Fruit fly (Drosophila melanogaster) whole organism, embryonic: ENCODE data around the gene Syx8.

Experiments used
- B-H2 ChIP-seq: fragments of 200-800 bp; sonication (Bioruptor generic); optimal IDR thresholded peaks from 2 replicates; lab custom pipeline; 2018; ENCODE audit warnings: missing biosample characterization, mild to moderate bottlenecking, missing genetic modification characterization
- CG14710 ChIP-seq: fragments of 200-800 bp; sonication (Bioruptor generic); optimal IDR thresholded peaks from 3 replicates; lab custom pipeline; 2019; ENCODE audit warnings: missing biosample characterization, mild to moderate bottlenecking, missing genetic modification characterization, moderate library complexity
- CG15696 ChIP-seq: fragments of 200-800 bp; sonication (Bioruptor generic); optimal IDR thresholded peaks from 2 replicates; lab custom pipeline; 2019; ENCODE audit warnings: missing biosample characterization, mild to moderate bottlenecking, missing genetic modification characterization, moderate library complexity
- CG17612 ChIP-seq: fragments of 200-800 bp; sonication (Bioruptor generic); IDR thresholded peaks from 2 replicates; pipeline ENCODE4 v1.3.6; 2022; ENCODE audit warnings: missing biosample characterization, missing genetic modification characterization
- CG17829 ChIP-seq: fragments of 200-800 bp; optimal IDR thresholded peaks from 2 replicates; lab custom pipeline; 2019; ENCODE audit warnings: missing biosample characterization, mild to moderate bottlenecking, missing genetic modification characterization, moderate library complexity
- CG1832 ChIP-seq: fragments of 200-800 bp; sonication (Bioruptor generic); optimal IDR thresholded peaks from 2 replicates; lab custom pipeline; 2017; ENCODE audit warnings: missing biosample characterization, mild to moderate bottlenecking, missing genetic modification characterization, inconsistent platforms
- CG18619 ChIP-seq: fragments of 200-800 bp; sonication (Bioruptor generic); optimal IDR thresholded peaks from 3 replicates; lab custom pipeline; 2017; ENCODE audit warnings: missing biosample characterization, mild to moderate bottlenecking, missing genetic modification characterization
- CG2116 ChIP-seq: fragments of 200-800 bp; sonication (Bioruptor generic); optimal IDR thresholded peaks from 3 replicates; lab custom pipeline; 2018; ENCODE audit warnings: missing biosample characterization, mild to moderate bottlenecking, missing genetic modification characterization
- CG2199 ChIP-seq: fragments of 200-800 bp; sonication (Bioruptor generic); IDR thresholded peaks from 3 replicates; pipeline ENCODE4 v1.3.6; 2022; ENCODE audit warnings: missing biosample characterization, missing genetic modification characterization
- CG30020 ChIP-seq: fragments of 200-800 bp; optimal IDR thresholded peaks from 2 replicates; lab custom pipeline; 2019; ENCODE audit warnings: missing biosample characterization, mild to moderate bottlenecking, missing genetic modification characterization, moderate library complexity
- CG32532 ChIP-seq: fragments of 200-800 bp; sonication (Bioruptor generic); IDR thresholded peaks from 2 replicates; pipeline ENCODE4 v1.3.6; 2022; ENCODE audit warnings: missing biosample characterization, missing genetic modification characterization
- CG3995 ChIP-seq: fragments of 200-800 bp; sonication (Bioruptor generic); optimal IDR thresholded peaks from 3 replicates; lab custom pipeline; 2016; ENCODE audit warnings: missing biosample characterization, missing genetic modification characterization
- CG5953 ChIP-seq: fragments of 200-800 bp; sonication (Bioruptor generic); IDR thresholded peaks from 2 replicates; pipeline ENCODE4 v1.3.6; 2022; ENCODE audit warnings: missing biosample characterization, missing genetic modification characterization
- CG8290 ChIP-seq, 3 experiments: fragments of 200-800 bp; sonication (Bioruptor generic); optimal IDR thresholded peaks; 2 replicates each; lab custom pipeline; 2016 to 2019; ENCODE audit warnings: missing biosample characterization in 3 of 3, missing genetic modification characterization in 3 of 3, mild to moderate bottlenecking in 2 of 3, moderate library complexity in 1 of 3
- CG8924 ChIP-seq: fragments of 200-800 bp; optimal IDR thresholded peaks from 3 replicates; lab custom pipeline; 2019; ENCODE audit warnings: missing biosample characterization, mild to moderate bottlenecking, missing genetic modification characterization, moderate library complexity
- CG9727 ChIP-seq: fragments of 200-800 bp; sonication (Bioruptor generic); optimal IDR thresholded peaks from 3 replicates; lab custom pipeline; 2017; ENCODE audit warnings: missing biosample characterization, mild to moderate bottlenecking, missing genetic modification characterization
- CG9932 ChIP-seq: fragments of 200-800 bp; sonication (Bioruptor generic); IDR thresholded peaks from 2 replicates; pipeline ENCODE4 v1.3.6; 2022; ENCODE audit warnings: missing biosample characterization, missing genetic modification characterization
- CHES-1-like ChIP-seq: fragments of 200-800 bp; sonication (Bioruptor generic); optimal IDR thresholded peaks from 2 replicates; lab custom pipeline; 2016; ENCODE audit warnings: missing biosample characterization, missing genetic modification characterization
- Camta ChIP-seq: fragments of 200-800 bp; sonication (Bioruptor generic); optimal IDR thresholded peaks from 2 replicates; lab custom pipeline; 2016; ENCODE audit warnings: missing biosample characterization, missing genetic modification characterization
- Doc2 ChIP-seq: fragments of 200-800 bp; sonication (Bioruptor generic); IDR thresholded peaks from 2 replicates; pipeline ENCODE4 v1.3.6; 2022; ENCODE audit warnings: missing biosample characterization, missing genetic modification characterization
- Doc3 ChIP-seq: fragments of 200-800 bp; sonication (Bioruptor generic); IDR thresholded peaks from 3 replicates; pipeline ENCODE4 v1.3.6; 2022; ENCODE audit warnings: missing biosample characterization, missing genetic modification characterization; ENCODE audit not compliant: partially characterized antibody
- Dp ChIP-seq: fragments of 200-800 bp; sonication (Bioruptor generic); optimal IDR thresholded peaks from 2 replicates; lab custom pipeline; 2018; ENCODE audit warnings: missing biosample characterization, mild to moderate bottlenecking, missing genetic modification characterization, moderate library complexity
- Dref ChIP-seq: fragments of 200-800 bp; sonication (Bioruptor generic); IDR thresholded peaks from 2 replicates; pipeline ENCODE4 v1.3.6; 2022; ENCODE audit warnings: missing biosample characterization, missing genetic modification characterization
- E2f2 ChIP-seq: fragments of 200-800 bp; sonication (Bioruptor generic); IDR thresholded peaks from 2 replicates; pipeline ENCODE4 v1.3.6; 2022; ENCODE audit warnings: missing biosample characterization, missing genetic modification characterization
- Max ChIP-seq: fragments of 200-800 bp; sonication (Bioruptor generic); optimal IDR thresholded peaks from 2 replicates; lab custom pipeline; 2016; ENCODE audit warnings: missing biosample characterization, mild to moderate bottlenecking, missing genetic modification characterization
- NC2β ChIP-seq: fragments of 200-800 bp; sonication (Bioruptor generic); optimal IDR thresholded peaks from 2 replicates; lab custom pipeline; 2016; ENCODE audit warnings: missing biosample characterization, missing genetic modification characterization
- NfI ChIP-seq: fragments of 200-800 bp; sonication (Bioruptor generic); optimal IDR thresholded peaks from 3 replicates; lab custom pipeline; 2018; ENCODE audit warnings: missing biosample characterization, mild to moderate bottlenecking, missing genetic modification characterization, moderate library complexity
- Pdp1 ChIP-seq, 2 experiments: fragments of 200-800 bp; sonication (Bioruptor generic); optimal IDR thresholded peaks; 3 replicates each; lab custom pipeline; 2016; ENCODE audit warnings: missing biosample characterization in 2 of 2, missing genetic modification characterization in 2 of 2, mild to moderate bottlenecking in 1 of 2, moderate library complexity in 1 of 2
- Side ChIP-seq: fragments of 200-800 bp; sonication (Bioruptor generic); optimal IDR thresholded peaks from 2 replicates; lab custom pipeline; 2016; ENCODE audit warnings: missing biosample characterization, missing genetic modification characterization
- Sry-β ChIP-seq: fragments of 200-800 bp; sonication (Bioruptor generic); optimal IDR thresholded peaks from 2 replicates; lab custom pipeline; 2018; ENCODE audit warnings: missing biosample characterization, mild to moderate bottlenecking, missing genetic modification characterization, moderate library complexity
- YL-1 ChIP-seq: fragments of 200-800 bp; sonication (Bioruptor generic); optimal IDR thresholded peaks from 3 replicates; lab custom pipeline; 2017; ENCODE audit warnings: missing biosample characterization, mild to moderate bottlenecking, missing genetic modification characterization
- bigmax ChIP-seq: fragments of 200-800 bp; sonication (Bioruptor generic); optimal IDR thresholded peaks from 2 replicates; lab custom pipeline; 2018; ENCODE audit warnings: missing biosample characterization, mild to moderate bottlenecking, missing genetic modification characterization
- ci ChIP-seq: fragments of 200-800 bp; sonication (Bioruptor generic); IDR thresholded peaks from 3 replicates; pipeline ENCODE4 v1.3.6; 2022; ENCODE audit warnings: missing biosample characterization, missing genetic modification characterization
- disco-r ChIP-seq: fragments of 200-800 bp; sonication (Bioruptor generic); optimal IDR thresholded peaks from 2 replicates; lab custom pipeline; 2016; ENCODE audit warnings: missing biosample characterization, missing genetic modification characterization
- grau ChIP-seq: fragments of 200-800 bp; optimal IDR thresholded peaks from 3 replicates; lab custom pipeline; 2019; ENCODE audit warnings: missing biosample characterization, mild to moderate bottlenecking, missing genetic modification characterization, moderate library complexity
- jigr1 ChIP-seq: fragments of 200-800 bp; sonication (Bioruptor generic); IDR thresholded peaks from 3 replicates; pipeline ENCODE4 v1.3.6; 2022; ENCODE audit warnings: missing biosample characterization, missing genetic modification characterization
- jumu ChIP-seq: fragments of 200-800 bp; sonication (Bioruptor generic); optimal IDR thresholded peaks from 3 replicates; lab custom pipeline; 2016; ENCODE audit warnings: missing biosample characterization, missing genetic modification characterization
- lov ChIP-seq, 2 experiments: fragments of 200-800 bp in 1 of 2; fragments of >200 bp in 1 of 2; sonication (Bioruptor generic) in 1 of 2; IDR thresholded peaks in 1 of 2; optimal IDR thresholded peaks in 1 of 2; 2 replicates in 1 of 2; 3 replicates in 1 of 2; pipeline versions ENCODE4 v1.3.6 to Lab custom; 2017 to 2022; ENCODE audit warnings: missing biosample characterization in 1 of 2, missing genetic modification characterization in 1 of 2
- nmo ChIP-seq: fragments of 200-800 bp; sonication (Bioruptor generic); optimal IDR thresholded peaks from 2 replicates; lab custom pipeline; 2018; ENCODE audit warnings: missing biosample characterization, mild to moderate bottlenecking, missing genetic modification characterization, moderate library complexity
- phol ChIP-seq: fragments of 200-800 bp; sonication (Bioruptor generic); optimal IDR thresholded peaks from 3 replicates; lab custom pipeline; 2018; ENCODE audit warnings: missing biosample characterization, mild to moderate bottlenecking, missing genetic modification characterization, moderate library complexity
- pnt ChIP-seq: fragments of 200-800 bp; sonication (Bioruptor generic); optimal IDR thresholded peaks from 3 replicates; lab custom pipeline; 2016; ENCODE audit warnings: missing biosample characterization, missing genetic modification characterization
- pzg ChIP-seq: fragments of 200-800 bp; sonication (Bioruptor generic); optimal IDR thresholded peaks from 3 replicates; lab custom pipeline; 2018; ENCODE audit warnings: missing biosample characterization, mild to moderate bottlenecking, missing genetic modification characterization, moderate library complexity
- row ChIP-seq: fragments of 200-800 bp; sonication (Bioruptor generic); IDR thresholded peaks from 3 replicates; pipeline ENCODE4 v1.3.6; 2022; ENCODE audit warnings: missing biosample characterization, missing genetic modification characterization
- schlank ChIP-seq: fragments of 200-800 bp; sonication (Bioruptor generic); optimal IDR thresholded peaks from 2 replicates; lab custom pipeline; 2018; ENCODE audit warnings: missing biosample characterization, mild to moderate bottlenecking, missing genetic modification characterization
- sna ChIP-seq: fragments of 200-800 bp; sonication (Bioruptor generic); IDR thresholded peaks from 2 replicates; pipeline ENCODE4 v1.3.6; 2022; ENCODE audit warnings: missing biosample characterization, missing genetic modification characterization; ENCODE audit not compliant: partially characterized antibody
- stwl ChIP-seq: fragments of 200-800 bp; sonication (Bioruptor generic); optimal IDR thresholded peaks from 3 replicates; lab custom pipeline; 2018; ENCODE audit warnings: missing biosample characterization, mild to moderate bottlenecking, missing genetic modification characterization, moderate library complexity
- sug ChIP-seq: fragments of 200-800 bp; optimal IDR thresholded peaks from 2 replicates; lab custom pipeline; 2019; ENCODE audit warnings: missing biosample characterization, mild to moderate bottlenecking, missing genetic modification characterization, moderate library complexity
- tll ChIP-seq, 2 experiments: fragments of 200-800 bp in 1 of 2; fragments of >200 bp in 1 of 2; sonication (Bioruptor generic) in 1 of 2; optimal IDR thresholded peaks; 2 replicates each; lab custom pipeline; 2017 to 2019; ENCODE audit warnings: missing biosample characterization in 2 of 2, missing genetic modification characterization in 2 of 2, mild to moderate bottlenecking in 1 of 2, moderate library complexity in 1 of 2

Syx8 gene

dm6 chr3L:16584074-16584578 is 2.7 kb downstream of the Syx8 start, which contains the start of gene UQCR-C2 (continued):
- no peak for TF ChIP-seq CG17612 (GFP tag; lab: Robert Waterston, UW)
- peak; percentile 92 for TF ChIP-seq row (GFP tag; lab: Robert Waterston, UW)
- peak; percentile 49 for TF ChIP-seq sug (tag; lab: Kevin White, UChicago)
- TF ChIP-seq sna (GFP tag; lab: Robert Waterston, UW): peak; percentile 44; the same call in 1 of the 2 replicates
- peak; percentile 37 for TF ChIP-seq Dref
- peak; percentile 41 for TF ChIP-seq grau (tag; lab: Kevin White, UChicago)
- peak; percentile 44 for TF ChIP-seq CG2116 (GFP tag; lab: Kevin White, UChicago)
- TF ChIP-seq jigr1: no peak
- no peak for TF ChIP-seq Doc2 (GFP tag; lab: Robert Waterston, UW)
- TF ChIP-seq schlank (tag; lab: Kevin White, UChicago): no peak
- TF ChIP-seq tll (GFP tag; optimal IDR thresholded peaks at IDR 0.05; lab: Kevin White, UChicago): peak in 1 of 2 experiments; percentile 51
- peak; percentile 60 for TF ChIP-seq CG17829 (tag; lab: Kevin White, UChicago)
- peak; percentile 71 for TF ChIP-seq stwl (tag; lab: Kevin White, UChicago)
- TF ChIP-seq pzg (GFP tag; lab: Kevin White, UChicago): peak; percentile 93
- peak; percentile 20 for TF ChIP-seq CG9727 (GFP tag; lab: Kevin White, UChicago)
- TF ChIP-seq CG30020 (tag; lab: Kevin White, UChicago): peak; percentile 47
- TF ChIP-seq B-H2: peak; percentile 71
- peak; percentile 44 for TF ChIP-seq CG8290 (GFP tag; optimal IDR thresholded peaks at IDR 0.05; lab: Kevin White, UChicago)
- peak in 1 of 2 experiments; percentile 61 for TF ChIP-seq CG8290 (tag; optimal IDR thresholded peaks at IDR 0.05; lab: Kevin White, UChicago)
- no peak for TF ChIP-seq disco-r (GFP tag; lab: Kevin White, UChicago)
- TF ChIP-seq pnt (GFP tag; lab: Kevin White, UChicago): no peak
- peak; percentile 33; the same call in 1 of the 3 replicates for TF ChIP-seq Doc3 (GFP tag; lab: Robert Waterston, UW)
- TF ChIP-seq CG9932: peak; percentile 27; the same call in 1 of the 2 replicates
- peak; percentile 1 for TF ChIP-seq Side (GFP tag; lab: Kevin White, UChicago)
- peak; percentile 42 for TF ChIP-seq nmo (GFP tag; lab: Kevin White, UChicago)
- TF ChIP-seq CG18619 (GFP tag; lab: Kevin White, UChicago): no peak
- TF ChIP-seq CG5953 (GFP tag; lab: Robert Waterston, UW): no peak
- TF ChIP-seq Camta (GFP tag; lab: Kevin White, UChicago): no peak
- peak; percentile 92 for TF ChIP-seq YL-1
- TF ChIP-seq jumu: no peak
- TF ChIP-seq CHES-1-like: peak; percentile 38
- TF ChIP-seq lov (optimal IDR thresholded peaks at IDR 0.05; lab: Kevin White, UChicago): no peak
- no peak for TF ChIP-seq lov (GFP tag; IDR thresholded peaks at IDR 0.05; lab: Robert Waterston, UW)
- peak; percentile 100 for TF ChIP-seq CG3995 (GFP tag; lab: Kevin White, UChicago)
- TF ChIP-seq Pdp1 (GFP tag; optimal IDR thresholded peaks at IDR 0.05; lab: Kevin White, UChicago): peak in 1 of 2 experiments; percentile 98
- peak; percentile 36 for TF ChIP-seq CG8924
- TF ChIP-seq CG1832 (GFP tag; lab: Kevin White, UChicago): no peak
- TF ChIP-seq CG2199 (GFP tag; lab: Robert Waterston, UW): no peak
- TF ChIP-seq Dp (GFP tag; lab: Kevin White, UChicago): peak; percentile 64
- peak; percentile 58 for TF ChIP-seq CG14710
- peak; percentile 8 for TF ChIP-seq NfI (GFP tag; lab: Kevin White, UChicago)
- TF ChIP-seq ci (GFP tag; lab: Robert Waterston, UW): peak; percentile 6; the same call in 1 of the 3 replicates
- TF ChIP-seq Sry-β (GFP tag; lab: Kevin White, UChicago): peak; percentile 34
- peak; percentile 63 for TF ChIP-seq E2f2 (GFP tag; lab: Robert Waterston, UW)
- TF ChIP-seq CG15696 (tag; lab: Kevin White, UChicago): no peak
- TF ChIP-seq CG32532 (GFP tag; lab: Robert Waterston, UW): peak; percentile 16; the same call in 1 of the 2 replicates
- TF ChIP-seq Max (GFP tag; lab: Kevin White, UChicago): peak; percentile 9
- peak; percentile 46 for TF ChIP-seq phol (tag; lab: Kevin White, UChicago)
- TF ChIP-seq bigmax (GFP tag; lab: Kevin White, UChicago): peak; percentile 86
- TF ChIP-seq NC2β (GFP tag; lab: Kevin White, UChicago): peak; percentile 58
